Worm (Caenorhabditis elegans): Measurements from ENCODE around the gene bmk-1.
A peak's percentile ranks its signal among the peaks of the same experiment; 100 is the strongest.

bmk-1 gene

DNA sequence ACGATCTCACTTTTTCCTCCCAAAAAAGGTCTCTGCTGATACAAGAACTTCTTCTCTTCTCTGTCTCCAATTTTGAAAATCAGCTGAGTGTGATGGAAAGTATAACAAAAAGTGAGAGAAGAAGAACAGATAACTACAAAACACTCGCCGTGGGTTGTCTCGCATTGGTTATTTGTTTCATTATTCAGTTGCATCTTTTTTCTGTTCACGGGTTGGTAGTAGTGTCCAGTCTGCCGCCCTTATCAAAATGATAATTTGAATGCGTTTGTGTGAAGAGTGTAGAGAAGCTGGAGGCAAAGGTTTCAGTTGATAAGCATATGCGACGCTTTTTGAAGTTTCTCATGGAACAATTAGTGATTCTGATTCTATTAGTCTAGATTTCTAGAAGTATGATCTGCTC lies 46.3 kb upstream of the bmk-1 start (continued):
- TF ChIP-seq vab-7 (GFP tag; IDR thresholded peaks at IDR 0.05) (no peak), dve-1 (tag; optimal IDR thresholded peaks at IDR 0.05; ENCODE audit: insufficient read depth) (peak; percentile 51), nhr-77 (tag; optimal IDR thresholded peaks at IDR 0.05) (peak; percentile 68), hlh-30 (tag; optimal IDR thresholded peaks at IDR 0.05; ENCODE audit: insufficient read depth) (peak; percentile 44)

- TF ChIP-seq nhr-6 (tag; optimal IDR thresholded peaks at IDR 0.05), result peak; percentile 63
- TF ChIP-seq F10B5.3 (tag; optimal IDR thresholded peaks at IDR 0.05), result no peak
- TF ChIP-seq aha-1 (tag), result peak; percentile 64
- TF ChIP-seq F37D6.2 (tag; optimal IDR thresholded peaks at IDR 0.05), result no peak
- TF ChIP-seq F26F4.8 (GFP tag; conservative IDR thresholded peaks at IDR 0.05), result no peak
These were observed 44.4 kb upstream of the bmk-1 start, which contains the start of gene R02D5.24 for ce11 chrV:14501136-14501535. TSS of gene R02D5.24 (plus strand) at chrV:14501340.

DNA sequence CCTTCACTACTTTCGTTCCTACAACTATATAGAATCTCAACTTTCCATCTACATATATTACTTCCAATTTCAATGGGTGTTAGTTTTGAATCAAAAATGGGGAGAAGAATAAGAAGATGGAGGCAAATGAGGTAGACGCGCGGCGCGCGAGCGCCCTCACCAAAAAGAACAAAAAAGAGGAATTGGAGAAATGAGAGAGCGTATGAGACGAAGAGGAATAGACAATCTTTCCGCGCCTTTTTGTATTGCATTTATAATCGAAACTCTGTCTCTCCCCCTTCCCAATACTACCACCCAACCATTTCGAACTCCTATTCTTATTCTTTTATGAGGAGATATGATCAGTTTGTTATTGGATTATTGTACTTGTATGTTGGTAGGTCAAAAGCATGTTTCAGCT lies 43.8 kb upstream of the bmk-1 start:
- TF ChIP-seq mep-1 (tag; optimal IDR thresholded peaks at IDR 0.05) (peak; percentile 24), mes-2 (tag; optimal IDR thresholded peaks at IDR 0.05; ENCODE audit: poor library complexity, severe bottlenecking) (peak; percentile 23), php-3 (GFP tag; IDR thresholded peaks at IDR 0.05) (no peak), nhr-6 (tag; optimal IDR thresholded peaks at IDR 0.05) (peak; percentile 33), R02D3.7 (tag; optimal IDR thresholded peaks at IDR 0.05) (no peak), nhr-28 (tag; optimal IDR thresholded peaks at IDR 0.05) (peak; percentile 20), ceh-28 (tag; optimal IDR thresholded peaks at IDR 0.05) (no peak)

DNA sequence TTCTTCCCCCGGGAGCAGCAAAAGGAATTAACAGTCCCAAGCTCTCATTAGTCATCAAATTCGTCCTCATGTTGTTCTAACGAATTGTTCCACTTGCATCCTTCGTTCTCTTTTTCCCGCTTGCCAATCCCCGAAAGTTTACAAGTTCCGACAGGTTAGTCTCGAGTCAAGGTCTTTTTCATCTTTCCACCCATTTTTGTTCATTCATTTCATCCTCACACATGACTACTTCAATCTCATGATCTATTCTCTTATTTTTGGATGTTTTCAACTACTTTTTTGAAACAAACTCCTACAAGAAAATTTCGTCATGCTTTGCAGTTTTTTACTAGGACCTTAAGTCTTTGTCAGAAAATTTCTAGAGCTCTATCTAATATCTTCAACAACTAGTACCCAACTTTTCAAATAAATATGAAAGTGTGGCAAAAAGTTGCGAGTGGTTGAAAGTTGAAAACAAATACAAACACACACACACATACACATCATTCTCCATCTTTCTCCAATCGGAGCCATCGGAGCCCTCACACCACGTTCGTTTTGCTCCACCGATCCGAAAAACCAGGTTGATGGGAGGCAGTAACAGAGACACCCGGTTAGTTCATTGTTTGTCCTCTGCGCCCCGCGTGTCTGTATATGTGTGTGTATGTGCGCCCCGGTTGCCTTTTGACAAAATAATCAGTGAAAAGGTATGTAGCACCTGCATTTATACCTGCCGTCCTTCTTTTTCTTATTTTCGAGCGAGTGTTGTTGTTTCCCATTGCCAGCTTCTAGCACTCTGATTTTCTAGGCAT lies 42.5 kb upstream of the bmk-1 start:
- TF ChIP-seq jun-1 (tag; optimal IDR thresholded peaks at IDR 0.05) (no peak), T26A8.4 (GFP tag; IDR thresholded peaks at IDR 0.05) (no peak), lin-15B (tag; optimal IDR thresholded peaks at IDR 0.05) (no peak), mep-1 (tag; optimal IDR thresholded peaks at IDR 0.05) (no peak), hmg-1.1 (GFP tag; IDR thresholded peaks at IDR 0.05) (0 out of 2 replicates have a peak, but pooled peaks have one; percentile 32), spr-1 (tag; optimal IDR thresholded peaks at IDR 0.05) (no peak), hlh-11 (tag; optimal IDR thresholded peaks at IDR 0.05) (peak; percentile 11), egl-27 (tag; optimal IDR thresholded peaks at IDR 0.05) (no peak), ZK337.2 (GFP tag; IDR thresholded peaks at IDR 0.05) (no peak), aha-1 (tag) (no peak), F44E2.7 (GFP tag; IDR thresholded peaks at IDR 0.05) (no peak), hlh-30 (tag; optimal IDR thresholded peaks at IDR 0.05; ENCODE audit: insufficient read depth) (peak; percentile 48), unc-39 (tag; optimal IDR thresholded peaks at IDR 0.05) (no peak), T20F7.1 (GFP tag; optimal IDR thresholded peaks at IDR 0.05) (no peak), egl-43 (GFP tag; IDR thresholded peaks at IDR 0.05) (peak; percentile 30; the same call in 1 of the 2 replicates), ceh-28 (tag; optimal IDR thresholded peaks at IDR 0.05) (no peak), daf-16 (GFP tag; optimal IDR thresholded peaks at IDR 0.05) (no peak), daf-16 (tag; optimal IDR thresholded peaks at IDR 0.05) (peak; percentile 32), ctbp-1 (GFP tag; IDR thresholded peaks at IDR 0.05) (no peak), F37D6.2 (tag; optimal IDR thresholded peaks at IDR 0.05) (no peak), zag-1 (tag; optimal IDR thresholded peaks at IDR 0.05) (no peak), nhr-28 (tag; optimal IDR thresholded peaks at IDR 0.05) (peak; percentile 38)

DNA sequence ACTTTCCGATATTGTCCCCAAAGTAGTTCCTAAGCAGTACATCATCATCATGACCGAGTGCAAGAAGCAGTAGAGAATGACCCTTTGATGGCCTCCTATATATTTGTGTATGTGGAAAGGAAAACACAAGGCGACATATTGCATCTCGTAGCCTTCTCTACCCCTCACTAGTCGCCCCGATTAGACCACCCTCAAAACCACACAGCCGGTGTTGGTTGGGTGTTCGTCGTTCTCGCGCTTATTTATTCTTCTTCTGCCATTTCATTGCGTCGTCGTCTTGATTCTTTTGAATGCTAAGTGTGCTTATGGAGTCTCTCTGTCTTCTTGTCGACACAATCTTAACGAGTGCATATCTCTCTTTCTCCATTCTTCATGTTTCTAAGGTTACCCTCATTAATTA lies 41.4 kb upstream of the bmk-1 start:
- TF ChIP-seq nhr-6 (tag; optimal IDR thresholded peaks at IDR 0.05), result peak; percentile 62
- peak in 1 of 2 experiments; percentile 16 for TF ChIP-seq unc-62 (GFP tag; optimal IDR thresholded peaks at IDR 0.05 in 1 of 2)
- no peak for TF ChIP-seq unc-62 (tag; optimal IDR thresholded peaks at IDR 0.05)
- TF ChIP-seq nhr-25 (tag; optimal IDR thresholded peaks at IDR 0.05; ENCODE audit: borderline replicate concordance, insufficient read depth), result peak; percentile 4
- peak; percentile 13 for TF ChIP-seq nhr-28 (tag; optimal IDR thresholded peaks at IDR 0.05)
- no peak for TF ChIP-seq mxl-3 (GFP tag; optimal IDR thresholded peaks at IDR 0.05)

Measured in whole organism, L4 larva.